Worm (Caenorhabditis elegans) whole organism, L4 larva: Measurements from ENCODE around the gene cyp-13A2.

ENCODE experiments used
- nhr-102 ChIP-seq: sonication (generic microtip); optimal IDR thresholded peaks from 2 replicates; lab custom pipeline; 2016; ENCODE audit warnings: mild to moderate bottlenecking, missing genetic modification characterization, moderate library complexity, missing compliant biosample characterization
- vab-7 ChIP-seq: fragments of 200-800 bp; sonication (Bioruptor generic); IDR thresholded peaks from 2 replicates; pipeline ENCODE4 v1.3.6; 2022; ENCODE audit warnings: missing genetic modification reagents, missing genetic modification characterization, missing compliant biosample characterization

DNA sequence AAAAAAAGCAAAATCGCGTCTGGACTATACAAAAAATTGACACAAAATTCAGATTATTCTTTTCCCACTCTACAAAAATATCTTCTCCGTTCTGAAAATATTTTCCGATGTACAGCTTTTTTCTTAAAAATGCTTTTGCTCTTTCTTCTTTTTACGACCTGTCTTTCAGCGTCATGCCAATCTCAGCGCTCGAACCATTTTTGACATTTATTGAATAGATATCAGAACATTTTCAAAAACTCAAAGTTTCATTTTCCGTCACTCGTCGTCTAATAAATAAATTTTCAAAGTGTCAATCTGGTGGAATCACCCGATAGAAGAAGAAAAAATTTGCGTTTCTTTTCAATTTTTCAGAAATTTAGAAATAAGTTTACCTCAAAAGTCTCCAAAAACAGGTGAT lies 46.0 kb downstream of the cyp-13A2 start:
- TF ChIP-seq vab-7 (no peak), nhr-102 (tag; lab: Kevin White, UChicago) (no peak)
